Worm (Caenorhabditis elegans): ENCODE results near the gene ets-9.

DNA sequence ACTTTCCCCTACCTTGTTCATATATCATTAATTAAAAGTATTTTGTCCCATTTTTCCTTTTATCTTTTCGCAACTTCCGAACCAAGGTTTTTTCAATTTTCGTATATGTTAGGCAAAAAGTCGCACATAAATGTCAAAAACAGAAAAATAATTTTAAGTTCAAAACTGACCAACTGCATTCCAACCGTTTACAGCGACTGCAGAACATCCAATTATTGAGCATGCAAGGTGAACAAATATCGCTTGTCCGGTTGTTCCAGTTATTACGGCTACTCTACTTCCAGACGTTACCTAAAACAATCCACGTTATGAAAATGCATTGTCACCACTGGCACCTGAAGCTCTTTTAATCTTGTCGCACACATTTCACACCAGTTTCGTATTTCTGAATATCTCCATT lies 5.9 kb upstream of the ets-9 start, which contains the start of gene C52B9.10:
- no peak for TF ChIP-seq unc-62 (GFP tag; optimal IDR thresholded peaks at IDR 0.05)
- TF ChIP-seq unc-130 (GFP tag; optimal IDR thresholded peaks at IDR 0.05), result no peak
- no peak for TF ChIP-seq lag-1 (GFP tag; IDR thresholded peaks at IDR 0.05)
- no peak for TF ChIP-seq xnd-1 (tag; optimal IDR thresholded peaks at IDR 0.05)
- no peak for TF ChIP-seq B0336.3 (GFP tag; IDR thresholded peaks at IDR 0.05)
- no peak for TF ChIP-seq snpc-1.1 (tag; optimal IDR thresholded peaks at IDR 0.05; ENCODE audit: insufficient read depth)
- no peak for TF ChIP-seq zim-3 (tag; optimal IDR thresholded peaks at IDR 0.05)
- no peak for TF ChIP-seq ceh-27 (GFP tag; optimal IDR thresholded peaks at IDR 0.05)
- no peak for TF ChIP-seq F23B12.7 (tag; optimal IDR thresholded peaks at IDR 0.05; ENCODE audit: insufficient read depth)
- TF ChIP-seq hrde-1 (tag; optimal IDR thresholded peaks at IDR 0.05; ENCODE audit: borderline replicate concordance), result no peak
- TF ChIP-seq B0261.1 (tag; optimal IDR thresholded peaks at IDR 0.05), result no peak
- TF ChIP-seq nhr-90 (tag; optimal IDR thresholded peaks at IDR 0.05), result no peak
- TF ChIP-seq gei-17 (GFP tag; optimal IDR thresholded peaks at IDR 0.05), result no peak
- TF ChIP-seq let-526 (GFP tag; IDR thresholded peaks at IDR 0.05), result no peak

Data from whole organism, young adult.